Worm (Caenorhabditis elegans) whole organism, L1 larva: ENCODE measurements around the gene Y62E10A.23.

Experiments used
- Y116A8C.19 ChIP-seq: sonication (generic microtip); optimal IDR thresholded peaks from 2 replicates; lab custom pipeline; 2016; ENCODE audit warnings: missing compliant biosample characterization, missing genetic modification characterization, borderline replicate concordance
- ama-1 ChIP-seq: fragments of 150-350 bp; optimal IDR thresholded peaks from 2 replicates; lab custom pipeline; 2014
- ceh-88 ChIP-seq: fragments of 200-800 bp; sonication (Bioruptor generic); IDR thresholded peaks from 2 replicates; pipeline ENCODE4 v1.3.6; 2022; ENCODE audit warnings: missing genetic modification characterization, missing compliant biosample characterization
- elt-2 ChIP-seq: sonication (generic microtip); optimal IDR thresholded peaks from 2 replicates; lab custom pipeline; 2016; ENCODE audit warnings: missing genetic modification characterization, mild to moderate bottlenecking, inconsistent platforms, missing compliant biosample characterization, missing genetic modification reagents
- fkh-8 ChIP-seq: sonication (generic microtip); optimal IDR thresholded peaks from 2 replicates; lab custom pipeline; 2016; ENCODE audit warnings: mild to moderate bottlenecking, missing genetic modification characterization, missing compliant biosample characterization
- jun-1 ChIP-seq: fragments of 150-350 bp; optimal IDR thresholded peaks from 2 replicates; lab custom pipeline; 2014; ENCODE audit warnings: missing biosample characterization, missing genetic modification reagents, missing genetic modification characterization
- nhr-11 ChIP-seq: fragments of 150-350 bp; optimal IDR thresholded peaks from 2 replicates; lab custom pipeline; 2014; ENCODE audit warnings: missing biosample characterization, missing genetic modification characterization
- nhr-77 ChIP-seq: fragments of 150-350 bp; optimal IDR thresholded peaks from 2 replicates; lab custom pipeline; 2014; ENCODE audit warnings: missing biosample characterization, missing genetic modification characterization
- pag-3 ChIP-seq: sonication (generic microtip); optimal IDR thresholded peaks from 2 replicates; lab custom pipeline; 2017; ENCODE audit warnings: missing genetic modification characterization, mild to moderate bottlenecking, missing compliant biosample characterization, antibody characterized with exemption, borderline replicate concordance; ENCODE audit not compliant: insufficient read depth
- tbx-2 ChIP-seq: sonication (generic microtip); optimal IDR thresholded peaks from 2 replicates; lab custom pipeline; 2016; ENCODE audit warnings: missing genetic modification characterization, missing compliant biosample characterization
- zag-1 ChIP-seq: fragments of 150-350 bp; optimal IDR thresholded peaks from 2 replicates; lab custom pipeline; 2014; ENCODE audit warnings: missing biosample characterization, missing genetic modification characterization

DNA sequence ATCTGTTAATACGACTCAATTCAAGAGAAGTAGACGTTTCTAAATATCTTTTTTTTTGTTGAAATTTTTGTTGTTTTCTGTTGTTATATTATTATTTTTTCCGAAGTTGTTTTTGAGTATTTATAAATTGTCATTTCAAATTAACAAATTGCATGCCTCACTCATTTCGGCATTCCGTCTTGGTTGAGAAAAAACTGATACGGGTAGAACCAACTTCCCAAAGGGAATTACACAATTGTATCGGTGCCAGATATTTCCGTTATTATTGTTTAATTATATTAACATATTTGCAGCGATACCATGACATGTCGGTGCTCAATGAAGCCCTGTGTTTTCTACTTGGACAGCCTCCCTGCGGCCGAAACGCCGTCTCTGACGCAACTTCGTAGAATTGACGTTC, 43.1 kb downstream of the Y62E10A.23 start, which contains the start of gene K09B11.4:
- no peak for TF ChIP-seq ama-1 (lab: Kevin White, UChicago)
- no peak for TF ChIP-seq elt-2
- TF ChIP-seq ceh-88 (GFP tag; lab: Robert Waterston, UW): no peak
- no peak for TF ChIP-seq jun-1 (tag; lab: Kevin White, UChicago)
- no peak for TF ChIP-seq Y116A8C.19 (tag; lab: Kevin White, UChicago)
- TF ChIP-seq nhr-77 (tag; lab: Kevin White, UChicago): no peak
- TF ChIP-seq zag-1 (tag; lab: Kevin White, UChicago): no peak
- no peak for TF ChIP-seq tbx-2 (tag; lab: Kevin White, UChicago)
- TF ChIP-seq nhr-11 (tag; lab: Kevin White, UChicago): no peak
- no peak for TF ChIP-seq fkh-8 (tag; lab: Kevin White, UChicago)
- TF ChIP-seq pag-3 (tag; lab: Kevin White, UChicago): no peak
